Fruit fly (Drosophila melanogaster) whole organism, adult: ENCODE data around the gene Srp14.

Experiments used
- CG12768 ChIP-seq: fragments of 200-800 bp; sonication (Bioruptor generic); optimal IDR thresholded peaks from 2 replicates; lab custom pipeline; 2017; ENCODE audit warnings: missing biosample characterization, missing genetic modification characterization, mild to moderate bottlenecking, moderate library complexity, missing genetic modification reagents
- CG14711 ChIP-seq: fragments of 200-800 bp; sonication (Bioruptor generic); optimal IDR thresholded peaks from 2 replicates; lab custom pipeline; 2018; ENCODE audit warnings: missing biosample characterization, mild to moderate bottlenecking, missing genetic modification characterization, moderate library complexity
- CG1620 ChIP-seq: fragments of 200-800 bp; sonication (Bioruptor generic); optimal IDR thresholded peaks from 2 replicates; lab custom pipeline; 2016; ENCODE audit warnings: missing biosample characterization, missing genetic modification characterization
- CG33017 ChIP-seq: fragments of 200-800 bp; sonication (Bioruptor generic); optimal IDR thresholded peaks from 2 replicates; lab custom pipeline; 2018; ENCODE audit warnings: missing biosample characterization, mild to moderate bottlenecking, missing genetic modification characterization, moderate library complexity
- Clk ChIP-seq: fragments of 200-800 bp; sonication (Bioruptor generic); optimal IDR thresholded peaks from 2 replicates; lab custom pipeline; 2017; ENCODE audit warnings: missing biosample characterization, missing genetic modification characterization
- Crg-1 ChIP-seq: fragments of 200-800 bp; sonication (Bioruptor generic); optimal IDR thresholded peaks from 2 replicates; lab custom pipeline; 2016; ENCODE audit warnings: missing biosample characterization, missing genetic modification characterization
- cic ChIP-seq: fragments of 200-800 bp; sonication (Bioruptor generic); optimal IDR thresholded peaks from 2 replicates; lab custom pipeline; 2017; ENCODE audit warnings: missing biosample characterization, mild to moderate bottlenecking, missing genetic modification characterization, moderate library complexity
- kay ChIP-seq: fragments of 200-800 bp; sonication (Bioruptor generic); peaks from one replicate; lab custom pipeline; 2016; ENCODE audit warnings: missing biosample characterization, missing genetic modification characterization, borderline replicate concordance
- ovo ChIP-seq: fragments of 200-800 bp; sonication (Bioruptor generic); optimal IDR thresholded peaks from 2 replicates; lab custom pipeline; 2016; ENCODE audit warnings: missing biosample characterization, missing genetic modification characterization
- tj ChIP-seq: fragments of 200-800 bp; sonication (Bioruptor generic); optimal IDR thresholded peaks from 3 replicates; lab custom pipeline; 2017; ENCODE audit warnings: missing biosample characterization, mild to moderate bottlenecking, missing genetic modification characterization, moderate library complexity
- toe ChIP-seq: fragments of 200-800 bp; sonication (Bioruptor generic); optimal IDR thresholded peaks from 2 replicates; lab custom pipeline; 2016; ENCODE audit warnings: missing biosample characterization, missing genetic modification characterization

- TF ChIP-seq cic (no peak), CG33017 (no peak), CG14711 (tag; lab: Kevin White, UChicago) (no peak), CG1620 (GFP tag; lab: Kevin White, UChicago) (no peak), CG12768 (GFP tag; lab: Kevin White, UChicago) (no peak), Clk (GFP tag; lab: Kevin White, UChicago) (no peak), Crg-1 (GFP tag; lab: Kevin White, UChicago) (no peak), tj (GFP tag; lab: Kevin White, UChicago) (no peak), kay (GFP tag; lab: Kevin White, UChicago) (no peak), ovo (no peak), toe (no peak)
Measured at dm6 chr3R:20600109-20600508, 20.2 kb downstream of the Srp14 start.
